Worm (Caenorhabditis elegans) whole organism, mixed stage, embryonic: ENCODE results near the gene T28F12.1.
A peak's percentile ranks its signal among the peaks of the same experiment; 100 is the strongest.
"Not testable (repeated sequence)": the region's sequence is repeated elsewhere in the genome, so short reads cannot be mapped to it uniquely, and the experiment has no call there.

ENCODE experiments used
- M03D4.4 ChIP-seq: sonication (generic microtip); optimal IDR thresholded peaks from 2 replicates; lab custom pipeline; 2017; ENCODE audit warnings: mild to moderate bottlenecking, missing genetic modification characterization, missing compliant biosample characterization
- blmp-1 ChIP-seq: fragments of 150-350 bp; optimal IDR thresholded peaks from 2 replicates; lab custom pipeline; 2014; ENCODE audit warnings: missing biosample characterization, missing genetic modification characterization
- ceh-39 ChIP-seq: fragments of 150-350 bp; optimal IDR thresholded peaks from 2 replicates; lab custom pipeline; 2014; ENCODE audit warnings: missing biosample characterization, missing genetic modification characterization
- ceh-83 ChIP-seq: fragments of 200-800 bp; sonication (Bioruptor generic); optimal IDR thresholded peaks from 2 replicates; lab custom pipeline; 2018; ENCODE audit warnings: mild to moderate bottlenecking, missing genetic modification characterization, missing compliant biosample characterization
- ces-1 ChIP-seq: fragments of 150-350 bp; optimal IDR thresholded peaks from 2 replicates; lab custom pipeline; 2014; ENCODE audit warnings: missing biosample characterization, missing genetic modification reagents, missing genetic modification characterization
- cnd-1 ChIP-seq: fragments of 200-800 bp; sonication (Bioruptor generic); optimal IDR thresholded peaks from 2 replicates; lab custom pipeline; 2018; ENCODE audit warnings: mild to moderate bottlenecking, missing genetic modification characterization, missing compliant biosample characterization
- drap-1 ChIP-seq: fragments of 200-800 bp; sonication (Bioruptor generic); optimal IDR thresholded peaks from 3 replicates; lab custom pipeline; 2018; ENCODE audit warnings: mild to moderate bottlenecking, missing genetic modification characterization, missing compliant biosample characterization
- elt-1 ChIP-seq: sonication (generic microtip); optimal IDR thresholded peaks from 2 replicates; lab custom pipeline; 2017; ENCODE audit warnings: missing genetic modification characterization, mild to moderate bottlenecking, missing compliant biosample characterization, antibody characterized with exemption, moderate library complexity, borderline replicate concordance; ENCODE audit not compliant: insufficient read depth
- elt-3 ChIP-seq: fragments of 150-350 bp; optimal IDR thresholded peaks from 2 replicates; lab custom pipeline; 2014; ENCODE audit warnings: missing biosample characterization, missing genetic modification characterization
- flh-1 ChIP-seq: fragments of 200-800 bp; sonication (Bioruptor generic); optimal IDR thresholded peaks from 2 replicates; lab custom pipeline; 2018; ENCODE audit warnings: mild to moderate bottlenecking, missing genetic modification characterization, moderate library complexity, missing compliant biosample characterization
- ham-2 ChIP-seq: fragments of 200-800 bp; sonication (Bioruptor generic); optimal IDR thresholded peaks from 2 replicates; lab custom pipeline; 2018; ENCODE audit warnings: mild to moderate bottlenecking, missing genetic modification characterization, missing compliant biosample characterization
- hlh-1 ChIP-seq: fragments of 150-350 bp; optimal IDR thresholded peaks from 2 replicates; lab custom pipeline; 2014; ENCODE audit warnings: missing biosample characterization, missing genetic modification reagents, missing genetic modification characterization
- lsy-2 ChIP-seq: fragments of 150-350 bp; optimal IDR thresholded peaks from 2 replicates; lab custom pipeline; 2014; ENCODE audit warnings: missing biosample characterization, missing genetic modification characterization
- nhr-2 ChIP-seq: fragments of 150-350 bp; optimal IDR thresholded peaks from 2 replicates; lab custom pipeline; 2014; ENCODE audit warnings: missing biosample characterization, missing genetic modification characterization
- nhr-237 ChIP-seq: fragments of 150-350 bp; optimal IDR thresholded peaks from 2 replicates; lab custom pipeline; 2014; ENCODE audit warnings: missing biosample characterization, missing genetic modification characterization
- nhr-28 ChIP-seq: fragments of 150-350 bp; optimal IDR thresholded peaks from 2 replicates; lab custom pipeline; 2014; ENCODE audit warnings: missing biosample characterization, missing genetic modification characterization
- nhr-76 ChIP-seq: sonication (generic microtip); optimal IDR thresholded peaks from 2 replicates; lab custom pipeline; 2017; ENCODE audit warnings: missing biosample characterization, missing genetic modification characterization
- pha-4 ChIP-seq: fragments of 150-350 bp; optimal IDR thresholded peaks from 2 replicates; lab custom pipeline; 2018; ENCODE audit warnings: missing biosample characterization, missing genetic modification reagents, missing genetic modification characterization
- sem-2 ChIP-seq: fragments of 200-800 bp; sonication (Bioruptor generic); optimal IDR thresholded peaks from 2 replicates; lab custom pipeline; 2018; ENCODE audit warnings: mild to moderate bottlenecking, missing genetic modification characterization, missing compliant biosample characterization
- sptf-1 ChIP-seq: sonication (generic microtip); optimal IDR thresholded peaks from 2 replicates; lab custom pipeline; 2017; ENCODE audit warnings: mild to moderate bottlenecking, missing genetic modification characterization, moderate library complexity, missing compliant biosample characterization
- tbx-8 ChIP-seq: fragments of 200-800 bp; sonication (Bioruptor generic); optimal IDR thresholded peaks from 2 replicates; lab custom pipeline; 2018; ENCODE audit warnings: mild to moderate bottlenecking, missing genetic modification characterization, moderate library complexity, missing compliant biosample characterization
- unc-120 ChIP-seq: sonication (generic microtip); optimal IDR thresholded peaks from 2 replicates; lab custom pipeline; 2017; ENCODE audit warnings: missing genetic modification characterization, missing compliant biosample characterization; ENCODE audit not compliant: poor library complexity, severe bottlenecking
- unc-62 ChIP-seq: fragments of 150-350 bp; optimal IDR thresholded peaks from 2 replicates; lab custom pipeline; 2014; ENCODE audit warnings: missing biosample characterization, missing genetic modification reagents, missing genetic modification characterization
- zip-8 ChIP-seq: fragments of 150-350 bp; optimal IDR thresholded peaks from 2 replicates; lab custom pipeline; 2014; ENCODE audit warnings: missing biosample characterization, missing genetic modification characterization
- ztf-11 ChIP-seq: fragments of 150-350 bp; optimal IDR thresholded peaks from 2 replicates; lab custom pipeline; 2014; ENCODE audit warnings: missing biosample characterization, missing genetic modification characterization

The T28F12.1 gene

ce11 chrV:4512733-4513132 is at the start of gene T28F12.1:
Gene T28F12.1, plus strand, starts transcription at chrV:4513033.
- no peak for TF ChIP-seq nhr-28

- no peak for TF ChIP-seq sptf-1 (tag; lab: Kevin White, UChicago)
- no peak for TF ChIP-seq ceh-83 (GFP tag; lab: Kevin White, UChicago)
- no peak for TF ChIP-seq ceh-39 (tag; lab: Kevin White, UChicago)
- TF ChIP-seq ztf-11 (tag; lab: Kevin White, UChicago) = no peak
- TF ChIP-seq blmp-1 (tag; lab: Kevin White, UChicago) = no peak
- TF ChIP-seq nhr-28 = no peak
- no peak for TF ChIP-seq M03D4.4 (tag; lab: Kevin White, UChicago)
- TF ChIP-seq sem-2 = no peak
- TF ChIP-seq ces-1 (GFP tag; lab: Kevin White, UChicago) = no peak
- no peak for TF ChIP-seq hlh-1 (tag; lab: Kevin White, UChicago)
- TF ChIP-seq tbx-8 (GFP tag; lab: Kevin White, UChicago) = no peak
- TF ChIP-seq pha-4 (tag; lab: Kevin White, UChicago) = no peak
- no peak for TF ChIP-seq unc-120 (tag; lab: Kevin White, UChicago)
- TF ChIP-seq lsy-2 = no peak
- TF ChIP-seq elt-1 = no peak
- TF ChIP-seq drap-1 (GFP tag; lab: Kevin White, UChicago) = no peak
- TF ChIP-seq nhr-76 (tag; lab: Kevin White, UChicago) = no peak
- TF ChIP-seq flh-1 (GFP tag; lab: Kevin White, UChicago) = no peak
- TF ChIP-seq nhr-2 = no peak
These were observed 41.8 kb upstream of the T28F12.1 start, which contains the start of gene T08H10.3 for ce11 chrV:4471065-4471464. Gene T08H10.3, plus strand, starts transcription at chrV:4471365.

- not testable (repeated sequence) for TF ChIP-seq hlh-1 (tag; lab: Kevin White, UChicago); flh-1 (GFP tag; lab: Kevin White, UChicago); unc-120 (tag; lab: Kevin White, UChicago)
These were observed 38.3 kb upstream of the T28F12.1 start, which contains the start of gene str-35 for ce11 chrV:4474543-4474942. Gene str-35, plus strand, starts transcription at chrV:4474843.

- TF ChIP-seq pha-4 (tag; lab: Kevin White, UChicago) = no peak
- no peak for TF ChIP-seq ham-2 (GFP tag; lab: Kevin White, UChicago)
- TF ChIP-seq elt-1 = peak; percentile 76
- no peak for TF ChIP-seq unc-120 (tag; lab: Kevin White, UChicago)
- TF ChIP-seq sem-2 = no peak
- TF ChIP-seq, all 35 proteins: peak for 1
These were observed 31.0 kb upstream of the T28F12.1 start for ce11 chrV:4481823-4482222.

ce11 chrV:4483049-4483507 is 29.8 kb upstream of the T28F12.1 start, which contains the start of gene exc-15:
Gene exc-15, plus strand, starts transcription at chrV:4483459.
- TF ChIP-seq nhr-76 (tag; lab: Kevin White, UChicago) (no peak), ceh-39 (tag; lab: Kevin White, UChicago) (no peak)
- TF ChIP-seq, all 35 proteins: peak for 0

ce11 chrV:4486626-4487025 is 26.2 kb upstream of the T28F12.1 start:
- TF ChIP-seq nhr-2 (peak; percentile 54), cnd-1 (no peak), unc-62 (GFP tag; lab: Kevin White, UChicago) (peak; percentile 17)

ce11 chrV:4487888-4488287 is 24.9 kb upstream of the T28F12.1 start:
- TF ChIP-seq ceh-39 (tag; lab: Kevin White, UChicago) (peak; percentile 7), sem-2 (no peak)

- TF ChIP-seq zip-8 = peak; percentile 58
- TF ChIP-seq unc-62 (GFP tag; lab: Kevin White, UChicago) = peak; percentile 80
- peak; percentile 71 for TF ChIP-seq elt-1
- TF ChIP-seq elt-3 = no peak
- peak; percentile 75 for TF ChIP-seq nhr-2
- peak; percentile 28 for TF ChIP-seq hlh-1 (tag; lab: Kevin White, UChicago)
- TF ChIP-seq flh-1 (GFP tag; lab: Kevin White, UChicago) = no peak
- no peak for TF ChIP-seq tbx-8 (GFP tag; lab: Kevin White, UChicago)
- no peak for TF ChIP-seq nhr-237
- TF ChIP-seq, all 35 proteins: peak for 5
These were observed 23.8 kb upstream of the T28F12.1 start for ce11 chrV:4488989-4489388.
